In the genomic region with DNA sequence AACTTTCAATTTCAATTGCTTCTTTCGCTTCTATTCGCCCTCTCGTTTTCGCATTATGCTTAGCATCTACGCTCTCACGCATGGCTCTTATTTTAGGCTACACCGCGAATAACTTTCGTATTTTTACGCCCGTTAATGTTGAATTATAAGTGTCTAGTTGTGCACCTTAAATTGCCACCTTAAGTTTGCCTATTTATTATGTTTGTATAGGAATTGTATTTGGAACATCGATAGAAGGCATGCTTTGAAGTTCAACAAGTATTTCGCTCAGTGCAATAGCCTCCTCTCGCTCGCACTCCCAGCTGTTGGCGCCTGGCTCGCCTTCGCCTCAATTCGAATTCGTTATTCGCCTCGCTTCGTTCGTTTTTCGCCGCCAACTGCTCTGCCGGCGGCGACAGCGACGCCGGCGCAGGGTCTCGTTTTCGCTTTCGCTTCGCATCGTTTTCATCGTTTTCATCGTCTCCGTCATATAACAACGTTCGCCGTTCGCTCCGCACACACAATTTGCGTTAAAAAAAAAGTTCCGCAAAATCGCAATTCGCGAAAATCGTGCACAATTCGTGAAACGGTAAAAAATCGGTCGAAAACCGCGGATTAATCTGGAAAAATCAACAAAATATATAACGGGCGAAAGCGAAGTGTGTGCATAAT, we compare ENCODE assay signal across 2 fruit fly cellular contexts.
TF ChIP-seq lines count a peak whose summit lies in the region.

No protein-coding gene starts in this region.

TF ChIP-seq in whole organism, embryonic, 481 proteins besides CTCF, POLR2A, EP300 and RAD21 (continued from another document and continues in another):
- TF ChIP-seq fd96Cb (tag; optimal IDR thresholded peaks at IDR 0.05; lab: Kevin White, UChicago) (peak; percentile 96), CG7271 (tag; optimal IDR thresholded peaks at IDR 0.05; lab: Kevin White, UChicago) (peak; percentile 78), HHEX (GFP tag; optimal IDR thresholded peaks at IDR 0.05; lab: Kevin White, UChicago) (peak; percentile 98), CG11504 (tag; optimal IDR thresholded peaks at IDR 0.05; lab: Kevin White, UChicago) (peak; percentile 96), Dp (GFP tag; optimal IDR thresholded peaks at IDR 0.05; lab: Kevin White, UChicago) (peak; percentile 18), CG10979 (tag; optimal IDR thresholded peaks at IDR 0.05; lab: Kevin White, UChicago) (peak; percentile 94), amos (GFP tag; IDR thresholded peaks at IDR 0.05; lab: Robert Waterston, UW; ENCODE audit: partially characterized antibody) (no peak), mam (GFP tag; optimal IDR thresholded peaks at IDR 0.05; lab: Kevin White, UChicago) (peak; percentile 99), Ets65A (GFP tag; lab: Kevin White, UChicago) (peak; percentile 100), schlank (tag; optimal IDR thresholded peaks at IDR 0.05; lab: Kevin White, UChicago) (peak; percentile 96), peb (GFP tag; IDR thresholded peaks at IDR 0.05; lab: Robert Waterston, UW) (peak; percentile 88), croc (GFP tag; conservative IDR thresholded peaks at IDR 0.05; lab: Robert Waterston, UW) (peak; percentile 95), CG10543 (GFP tag; optimal IDR thresholded peaks at IDR 0.05; lab: Kevin White, UChicago) (peak; percentile 83), ken (GFP tag; IDR thresholded peaks at IDR 0.05; lab: Robert Waterston, UW) (peak; percentile 96), pfk (GFP tag; optimal IDR thresholded peaks at IDR 0.05; lab: Kevin White, UChicago) (no peak), lilli (GFP tag; optimal IDR thresholded peaks at IDR 0.05; lab: Kevin White, UChicago) (peak; percentile 98), CG34376 (GFP tag; optimal IDR thresholded peaks at IDR 0.05; lab: Kevin White, UChicago) (peak; percentile 89), CG2889 (GFP tag; IDR thresholded peaks at IDR 0.05; lab: Robert Waterston, UW) (peak; percentile 96), Dfd (GFP tag; optimal IDR thresholded peaks at IDR 0.05; lab: Kevin White, UChicago) (no peak), CG17829 (tag; optimal IDR thresholded peaks at IDR 0.05; lab: Kevin White, UChicago) (peak; percentile 94), Med (GFP tag; lab: Kevin White, UChicago) (peak; percentile 100), CG17385 (GFP tag; optimal IDR thresholded peaks at IDR 0.05; lab: Kevin White, UChicago) (peak; percentile 91), en (GFP tag; optimal IDR thresholded peaks at IDR 0.05; lab: Kevin White, UChicago) (peak; percentile 94), E2f2 (GFP tag; IDR thresholded peaks at IDR 0.05; lab: Robert Waterston, UW) (peak; percentile 81), nmo (GFP tag; optimal IDR thresholded peaks at IDR 0.05; lab: Kevin White, UChicago) (peak; percentile 97), HLH4C (GFP tag; IDR thresholded peaks at IDR 0.05; lab: Robert Waterston, UW; ENCODE audit: partially characterized antibody) (no peak), abd-A (tag; optimal IDR thresholded peaks at IDR 0.05; lab: Kevin White, UChicago) (peak; percentile 61), pan (optimal IDR thresholded peaks at IDR 0.05; lab: Kevin White, UChicago) (no peak), pan (GFP tag; optimal IDR thresholded peaks at IDR 0.05 in 1 of 2, IDR thresholded peaks at IDR 0.05 in 1 of 2) (peak in 1 of 2 experiments; percentile 97), Antp (GFP tag; optimal IDR thresholded peaks at IDR 0.05; lab: Kevin White, UChicago) (peak; percentile 99), B-H2 (GFP tag; optimal IDR thresholded peaks at IDR 0.05; lab: Kevin White, UChicago) (peak; percentile 75), CG15073 (GFP tag; optimal IDR thresholded peaks at IDR 0.05; lab: Kevin White, UChicago) (peak; percentile 79), BtbVII (GFP tag; optimal IDR thresholded peaks at IDR 0.05; lab: Kevin White, UChicago) (peak; percentile 97), CkIIα-i1 (GFP tag; IDR thresholded peaks at IDR 0.05; lab: Robert Waterston, UW) (peak; percentile 93), ind (GFP tag; optimal IDR thresholded peaks at IDR 0.05; lab: Kevin White, UChicago) (peak; percentile 98), CG13123 (GFP tag; optimal IDR thresholded peaks at IDR 0.05; lab: Kevin White, UChicago) (peak; percentile 95), CG18011 (GFP tag; optimal IDR thresholded peaks at IDR 0.05; lab: Kevin White, UChicago) (peak; percentile 87), lbe (GFP tag; optimal IDR thresholded peaks at IDR 0.05; lab: Kevin White, UChicago) (peak; percentile 59), CG9797 (GFP tag; optimal IDR thresholded peaks at IDR 0.05; lab: Kevin White, UChicago) (peak; percentile 20), CG4404 (GFP tag; IDR thresholded peaks at IDR 0.05; lab: Robert Waterston, UW) (peak; percentile 93), CG7928 (GFP tag; optimal IDR thresholded peaks at IDR 0.05; lab: Kevin White, UChicago) (peak; percentile 80), gcm2 (GFP tag; optimal IDR thresholded peaks at IDR 0.05; lab: Kevin White, UChicago) (peak; percentile 94), gem (tag; optimal IDR thresholded peaks at IDR 0.05; lab: Kevin White, UChicago) (peak; percentile 98), Lim3 (GFP tag; IDR thresholded peaks at IDR 0.05; lab: Robert Waterston, UW) (peak; percentile 88), CG4424 (GFP tag; optimal IDR thresholded peaks at IDR 0.05; lab: Kevin White, UChicago) (peak; percentile 97), CG13894 (tag; optimal IDR thresholded peaks at IDR 0.05; lab: Kevin White, UChicago) (peak; percentile 92), CG1233 (GFP tag; optimal IDR thresholded peaks at IDR 0.05; lab: Kevin White, UChicago) (peak; percentile 95), ro (GFP tag; IDR thresholded peaks at IDR 0.05; lab: Robert Waterston, UW) (peak; percentile 86), CG33557 (GFP tag; optimal IDR thresholded peaks at IDR 0.05; lab: Kevin White, UChicago) (peak; percentile 60), fd3F (GFP tag; optimal IDR thresholded peaks at IDR 0.05; lab: Kevin White, UChicago) (peak; percentile 95), Doc2 (GFP tag; IDR thresholded peaks at IDR 0.05; lab: Robert Waterston, UW) (peak; percentile 88), CG30431 (GFP tag; optimal IDR thresholded peaks at IDR 0.05; lab: Kevin White, UChicago) (peak; percentile 96), CG17912 (GFP tag; optimal IDR thresholded peaks at IDR 0.05; lab: Kevin White, UChicago) (no peak), E2f1 (GFP tag; IDR thresholded peaks at IDR 0.05; lab: Robert Waterston, UW) (peak; percentile 97), CG8765 (GFP tag; IDR thresholded peaks at IDR 0.05; lab: Robert Waterston, UW) (peak; percentile 86), ERR (GFP tag; optimal IDR thresholded peaks at IDR 0.05; lab: Kevin White, UChicago) (peak; percentile 97), CG15601 (tag; optimal IDR thresholded peaks at IDR 0.05; lab: Kevin White, UChicago) (peak; percentile 90), Nf-YB (GFP tag; optimal IDR thresholded peaks at IDR 0.05; lab: Kevin White, UChicago) (peak; percentile 79), wek (GFP tag; optimal IDR thresholded peaks at IDR 0.05; lab: Kevin White, UChicago) (peak; percentile 85), zf30C (GFP tag; optimal IDR thresholded peaks at IDR 0.05; lab: Kevin White, UChicago) (peak; percentile 90), Dbx (GFP tag; IDR thresholded peaks at IDR 0.05; lab: Robert Waterston, UW) (peak; percentile 97), CG11695 (GFP tag; IDR thresholded peaks at IDR 0.05; lab: Robert Waterston, UW) (peak; percentile 95)

TF ChIP-seq in whole organism, prepupa, 60 proteins besides CTCF, POLR2A, EP300 and RAD21 (continued from another document):
- TF ChIP-seq svp (GFP tag; lab: Kevin White, UChicago) (peak; percentile 94), topi (GFP tag; optimal IDR thresholded peaks at IDR 0.05; lab: Kevin White, UChicago) (peak; percentile 93), salr (GFP tag; optimal IDR thresholded peaks at IDR 0.05; lab: Kevin White, UChicago) (peak; percentile 96), Met (GFP tag; optimal IDR thresholded peaks at IDR 0.05; lab: Kevin White, UChicago) (peak; percentile 92), spab (GFP tag; optimal IDR thresholded peaks at IDR 0.05; lab: Kevin White, UChicago) (peak; percentile 92), CG7368 (GFP tag; optimal IDR thresholded peaks at IDR 0.05; lab: Kevin White, UChicago) (peak; percentile 97), CG11294 (GFP tag; IDR thresholded peaks at IDR 0.05; lab: Robert Waterston, UW) (peak; percentile 97), CG3919 (GFP tag; optimal IDR thresholded peaks at IDR 0.05; lab: Kevin White, UChicago) (peak; percentile 98), Sox14 (GFP tag; optimal IDR thresholded peaks at IDR 0.05; lab: Kevin White, UChicago) (peak; percentile 97), net (GFP tag; optimal IDR thresholded peaks at IDR 0.05; lab: Kevin White, UChicago) (peak; percentile 97), CG6792 (GFP tag; optimal IDR thresholded peaks at IDR 0.05; lab: Kevin White, UChicago) (peak; percentile 95), Hr4 (GFP tag; optimal IDR thresholded peaks at IDR 0.05; lab: Kevin White, UChicago) (peak; percentile 98)
